Fruit fly (Drosophila melanogaster): ENCODE measurements around the gene Arglu1.

Arglu1 gene

DNA sequence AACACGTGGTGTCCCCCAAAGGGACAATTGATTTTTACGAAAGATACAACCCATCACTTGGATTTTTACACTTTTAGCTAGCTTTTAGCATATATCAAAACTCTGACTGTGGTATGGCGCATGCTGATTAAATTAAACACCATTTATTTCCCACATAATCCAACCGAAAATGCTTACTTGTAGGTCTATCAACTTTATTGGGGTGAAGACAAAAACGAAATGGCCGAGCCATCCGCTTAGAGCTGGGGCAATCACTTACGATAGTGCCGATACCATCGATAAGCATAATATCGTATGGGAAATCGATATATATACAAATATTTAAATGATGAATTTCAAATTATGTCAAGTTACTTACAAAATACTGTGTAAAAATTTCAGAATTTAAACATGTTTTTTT, 40.6 kb downstream of the Arglu1 start, which contains the start of gene RpS2 (continued):
- TF ChIP-seq E2f2 (GFP tag; IDR thresholded peaks at IDR 0.05) = peak; percentile 84
- TF ChIP-seq D (optimal IDR thresholded peaks at IDR 0.05) = no peak
- peak; percentile 16 for TF ChIP-seq D (GFP tag; optimal IDR thresholded peaks at IDR 0.05)
- peak; percentile 64 for TF ChIP-seq slbo (GFP tag; IDR thresholded peaks at IDR 0.05)
- TF ChIP-seq bcd (GFP tag; optimal IDR thresholded peaks at IDR 0.05) = peak; percentile 9
- TF ChIP-seq TFAM (GFP tag; optimal IDR thresholded peaks at IDR 0.05) = no peak
- TF ChIP-seq gem (tag; optimal IDR thresholded peaks at IDR 0.05) = peak; percentile 30
- TF ChIP-seq CG8388 (GFP tag; optimal IDR thresholded peaks at IDR 0.05) = peak; percentile 5
- TF ChIP-seq zfh2 (GFP tag; optimal IDR thresholded peaks at IDR 0.05) = peak; percentile 11
- TF ChIP-seq lilli (GFP tag; optimal IDR thresholded peaks at IDR 0.05) = peak; percentile 54
- peak; percentile 27; the same call in 1 of the 2 replicates for TF ChIP-seq seq (GFP tag; IDR thresholded peaks at IDR 0.05)
- peak; percentile 60 for TF ChIP-seq salm (tag; optimal IDR thresholded peaks at IDR 0.05)
- no peak for TF ChIP-seq fd64A (GFP tag; optimal IDR thresholded peaks at IDR 0.05)
- TF ChIP-seq CG12155 (GFP tag; optimal IDR thresholded peaks at IDR 0.05) = peak; percentile 18
- TF ChIP-seq gt (GFP tag; IDR thresholded peaks at IDR 0.05) = no peak
- TF ChIP-seq ttk (GFP tag; IDR thresholded peaks at IDR 0.05) = no peak
- TF ChIP-seq Elba2 (GFP tag; optimal IDR thresholded peaks at IDR 0.05) = no peak
- peak; percentile 99 for TF ChIP-seq hbn (GFP tag; IDR thresholded peaks at IDR 0.05; ENCODE audit: partially characterized antibody)
- TF ChIP-seq CG4730 (GFP tag; IDR thresholded peaks at IDR 0.05) = no peak
- TF ChIP-seq Nf-YB (GFP tag; optimal IDR thresholded peaks at IDR 0.05) = peak; percentile 13
- TF ChIP-seq fd96Cb (tag; optimal IDR thresholded peaks at IDR 0.05) = no peak
- TF ChIP-seq ci (GFP tag; IDR thresholded peaks at IDR 0.05) = peak; percentile 69; the same call in 2 of the 3 replicates
- TF ChIP-seq dpn (GFP tag; optimal IDR thresholded peaks at IDR 0.05) = peak; percentile 24 to 26
- TF ChIP-seq cas (GFP tag; IDR thresholded peaks at IDR 0.05) = peak; percentile 51; the same call in 1 of the 2 replicates
- TF ChIP-seq CG13287 (GFP tag; IDR thresholded peaks at IDR 0.05; ENCODE audit: partially characterized antibody) = peak; percentile 99
- peak; percentile 32 for TF ChIP-seq Hr3 (GFP tag; optimal IDR thresholded peaks at IDR 0.05)
- TF ChIP-seq NC2β (GFP tag; optimal IDR thresholded peaks at IDR 0.05) = peak; percentile 83
- no peak for TF ChIP-seq ems (GFP tag; optimal IDR thresholded peaks at IDR 0.05)
- TF ChIP-seq Max (GFP tag; optimal IDR thresholded peaks at IDR 0.05) = peak; percentile 42
- TF ChIP-seq CG34224 (GFP tag; IDR thresholded peaks at IDR 0.05; ENCODE audit: partially characterized antibody) = peak; percentile 99
- TF ChIP-seq Chrac-16 (GFP tag; optimal IDR thresholded peaks at IDR 0.05) = peak; percentile 21
- peak; percentile 52 for TF ChIP-seq HLHmδ (GFP tag; optimal IDR thresholded peaks at IDR 0.05)
- peak; percentile 60 for TF ChIP-seq gsb-n (tag; optimal IDR thresholded peaks at IDR 0.05)
- no peak for TF ChIP-seq CG4404 (GFP tag; IDR thresholded peaks at IDR 0.05)
- TF ChIP-seq sr (GFP tag; IDR thresholded peaks at IDR 0.05) = peak; percentile 22; the same call in 1 of the 3 replicates
- peak; percentile 98 for TF ChIP-seq HLH4C (GFP tag; IDR thresholded peaks at IDR 0.05; ENCODE audit: partially characterized antibody)
- TF ChIP-seq CG8290 (GFP tag; optimal IDR thresholded peaks at IDR 0.05) = peak; percentile 51
- peak in 1 of 2 experiments; percentile 88 for TF ChIP-seq CG8290 (tag; optimal IDR thresholded peaks at IDR 0.05)
- no peak for TF ChIP-seq lmd (GFP tag; IDR thresholded peaks at IDR 0.05)
- TF ChIP-seq Bteb2 (GFP tag; optimal IDR thresholded peaks at IDR 0.05) = no peak
- peak; percentile 22 for TF ChIP-seq fd102C (GFP tag; optimal IDR thresholded peaks at IDR 0.05)
- TF ChIP-seq CG18764 (GFP tag; optimal IDR thresholded peaks at IDR 0.05) = no peak
- TF ChIP-seq croc (GFP tag; conservative IDR thresholded peaks at IDR 0.05) = no peak
- peak; percentile 29 for TF ChIP-seq CG8924 (tag; optimal IDR thresholded peaks at IDR 0.05)
- no peak for TF ChIP-seq CG5953 (GFP tag; IDR thresholded peaks at IDR 0.05)
- peak; percentile 34 for TF ChIP-seq CG9797 (GFP tag; optimal IDR thresholded peaks at IDR 0.05)
- peak; percentile 96 for TF ChIP-seq phol (tag; optimal IDR thresholded peaks at IDR 0.05)
- peak; percentile 32 for TF ChIP-seq her (GFP tag; optimal IDR thresholded peaks at IDR 0.05)
- TF ChIP-seq scrt (GFP tag; optimal IDR thresholded peaks at IDR 0.05) = peak; percentile 9
- no peak for TF ChIP-seq ind (GFP tag; optimal IDR thresholded peaks at IDR 0.05)
- TF ChIP-seq Hmx (GFP tag; optimal IDR thresholded peaks at IDR 0.05) = no peak
- TF ChIP-seq CG34376 (GFP tag; optimal IDR thresholded peaks at IDR 0.05) = peak; percentile 50
